Fruit fly (Drosophila melanogaster): ENCODE data around the gene stx.
A peak's percentile ranks its signal among the peaks of the same experiment; 100 is the strongest.

dm6 chrX:10771856-10772592 lies 27.3 kb upstream of the stx start, which contains the start of gene CG15211:
- peak; percentile 22 for TF ChIP-seq CG15696 (tag; optimal IDR thresholded peaks at IDR 0.05)
- TF ChIP-seq Hr39 (optimal IDR thresholded peaks at IDR 0.05): no peak
- TF ChIP-seq CG15011 (GFP tag; optimal IDR thresholded peaks at IDR 0.05): peak; percentile 36
- peak; percentile 49 for TF ChIP-seq trh (GFP tag; optimal IDR thresholded peaks at IDR 0.05)
- no peak for TF ChIP-seq h (optimal IDR thresholded peaks at IDR 0.05)
- TF ChIP-seq GATAe (GFP tag; conservative IDR thresholded peaks at IDR 0.05): no peak
- peak; percentile 48 for TF ChIP-seq E2f2 (GFP tag; IDR thresholded peaks at IDR 0.05)
- no peak for TF ChIP-seq CG9797 (GFP tag; optimal IDR thresholded peaks at IDR 0.05)
- peak; percentile 25 to 89 for TF ChIP-seq insv (GFP tag; optimal IDR thresholded peaks at IDR 0.05)
- peak; percentile 86 for TF ChIP-seq nmo (GFP tag; optimal IDR thresholded peaks at IDR 0.05)

All from whole organism, embryonic.